Comparison of ENCODE assay signal across 4 worm cellular contexts in genomic region chrIII:5305725-5306124, ce11.
TF ChIP-seq lines count a peak whose summit lies in the region.

No protein-coding gene starts in this region.

TF ChIP-seq in whole organism, L2 larva, 48 proteins besides CTCF, POLR2A, EP300 and RAD21:
- TF ChIP-seq C34F6.9 (tag; optimal IDR thresholded peaks at IDR 0.05; lab: Kevin White, UChicago), result peak; percentile 33
- peak; percentile 29 for TF ChIP-seq egl-27 (tag; optimal IDR thresholded peaks at IDR 0.05; lab: Kevin White, UChicago)
- TF ChIP-seq Y55F3AM.14 (GFP tag; optimal IDR thresholded peaks at IDR 0.05; lab: Kevin White, UChicago), result peak; percentile 63
- TF ChIP-seq sma-3 (GFP tag; optimal IDR thresholded peaks at IDR 0.05; lab: Kevin White, UChicago), result peak; percentile 40
- TF ChIP-seq elt-1 (tag; optimal IDR thresholded peaks at IDR 0.05; lab: Kevin White, UChicago), result no peak
- peak; percentile 69 for TF ChIP-seq nhr-129 (tag; optimal IDR thresholded peaks at IDR 0.05; lab: Kevin White, UChicago)
- peak; percentile 6 for TF ChIP-seq ztf-4 (tag; optimal IDR thresholded peaks at IDR 0.05; lab: Kevin White, UChicago)
- peak; percentile 7 for TF ChIP-seq nhr-21 (tag; optimal IDR thresholded peaks at IDR 0.05; lab: Kevin White, UChicago)
- peak; percentile 38 for TF ChIP-seq unc-55 (GFP tag; optimal IDR thresholded peaks at IDR 0.05; lab: Kevin White, UChicago)
- no peak for TF ChIP-seq lin-39 (tag; optimal IDR thresholded peaks at IDR 0.05; lab: Kevin White, UChicago)
- TF ChIP-seq fos-1 (tag; optimal IDR thresholded peaks at IDR 0.05; lab: Kevin White, UChicago), result peak; percentile 49
- TF ChIP-seq nhr-11 (tag; optimal IDR thresholded peaks at IDR 0.05; lab: Kevin White, UChicago), result no peak
- no peak for TF ChIP-seq ztf-1 (GFP tag; conservative IDR thresholded peaks at IDR 0.05; lab: Robert Waterston, UW)
- TF ChIP-seq lsy-2 (tag; optimal IDR thresholded peaks at IDR 0.05; lab: Kevin White, UChicago), result peak; percentile 44 to 58
- no peak for TF ChIP-seq nhr-6 (tag; optimal IDR thresholded peaks at IDR 0.05; lab: Kevin White, UChicago)
- TF ChIP-seq unc-62 (GFP tag; optimal IDR thresholded peaks at IDR 0.05; lab: Kevin White, UChicago), result no peak
- no peak for TF ChIP-seq ama-1 (optimal IDR thresholded peaks at IDR 0.05; lab: Kevin White, UChicago)
- TF ChIP-seq lin-13 (GFP tag; optimal IDR thresholded peaks at IDR 0.05; lab: Kevin White, UChicago), result peak; percentile 46
- no peak for TF ChIP-seq mab-5 (tag; optimal IDR thresholded peaks at IDR 0.05; lab: Kevin White, UChicago)
- peak; percentile 70 for TF ChIP-seq sma-9 (GFP tag; optimal IDR thresholded peaks at IDR 0.05; lab: Kevin White, UChicago)
- TF ChIP-seq sma-9 (tag; optimal IDR thresholded peaks at IDR 0.05; lab: Kevin White, UChicago), result no peak
- TF ChIP-seq crh-2 (tag; optimal IDR thresholded peaks at IDR 0.05; lab: Kevin White, UChicago), result peak; percentile 42
- peak; percentile 52 for TF ChIP-seq gmeb-1 (tag; optimal IDR thresholded peaks at IDR 0.05; lab: Kevin White, UChicago)
- TF ChIP-seq mdl-1 (tag; optimal IDR thresholded peaks at IDR 0.05; lab: Kevin White, UChicago), result no peak

TF ChIP-seq in whole organism, L4 larva, 104 proteins besides CTCF, POLR2A, EP300 and RAD21 (continues in another document):
- TF ChIP-seq dmd-6 (GFP tag; IDR thresholded peaks at IDR 0.05; lab: Robert Waterston, UW) (peak; percentile 66), nhr-41 (GFP tag; IDR thresholded peaks at IDR 0.05; lab: Robert Waterston, UW) (peak; percentile 96), egl-43 (GFP tag; IDR thresholded peaks at IDR 0.05; lab: Robert Waterston, UW) (peak; percentile 97), zag-1 (tag; optimal IDR thresholded peaks at IDR 0.05; lab: Kevin White, UChicago) (no peak), rbr-2 (tag; optimal IDR thresholded peaks at IDR 0.05; lab: Kevin White, UChicago) (peak; percentile 69), nhr-76 (tag; optimal IDR thresholded peaks at IDR 0.05; lab: Kevin White, UChicago) (no peak), ztf-7 (tag; optimal IDR thresholded peaks at IDR 0.05; lab: Kevin White, UChicago) (peak; percentile 63), dpl-1 (GFP tag; optimal IDR thresholded peaks at IDR 0.05; lab: Kevin White, UChicago) (peak; percentile 50), F49E8.2 (tag; optimal IDR thresholded peaks at IDR 0.05; lab: Kevin White, UChicago; ENCODE audit: borderline replicate concordance) (peak; percentile 61), daf-12 (tag; optimal IDR thresholded peaks at IDR 0.05; lab: Kevin White, UChicago) (no peak), duxl-1 (tag; optimal IDR thresholded peaks at IDR 0.05; lab: Kevin White, UChicago; ENCODE audit: poor library complexity) (peak; percentile 83), T20F7.1 (GFP tag; optimal IDR thresholded peaks at IDR 0.05; lab: Kevin White, UChicago) (no peak), Y105C5A.15 (GFP tag; IDR thresholded peaks at IDR 0.05; lab: Robert Waterston, UW) (peak; percentile 91), hlh-11 (tag; optimal IDR thresholded peaks at IDR 0.05; lab: Kevin White, UChicago) (no peak), daf-8 (GFP tag; IDR thresholded peaks at IDR 0.05; lab: Robert Waterston, UW) (0 out of 2 replicates have a peak, but pooled peaks have one; percentile 65), nhr-6 (tag; optimal IDR thresholded peaks at IDR 0.05; lab: Kevin White, UChicago) (no peak), mes-2 (tag; optimal IDR thresholded peaks at IDR 0.05; lab: Kevin White, UChicago; ENCODE audit: poor library complexity, severe bottlenecking) (peak; percentile 81), ama-1 (optimal IDR thresholded peaks at IDR 0.05; lab: Kevin White, UChicago) (no peak), lin-29 (GFP tag; IDR thresholded peaks at IDR 0.05; lab: Robert Waterston, UW) (0 out of 2 replicates have a peak, but pooled peaks have one; percentile 46), tag-97 (GFP tag; IDR thresholded peaks at IDR 0.05; lab: Robert Waterston, UW) (no peak), egl-27 (tag; optimal IDR thresholded peaks at IDR 0.05; lab: Kevin White, UChicago) (no peak), ZK546.5 (tag; optimal IDR thresholded peaks at IDR 0.05; lab: Kevin White, UChicago) (no peak), nhr-11 (tag; optimal IDR thresholded peaks at IDR 0.05; lab: Kevin White, UChicago) (peak; percentile 20)

TF ChIP-seq in whole organism, late embryonic, 69 proteins besides CTCF, POLR2A, EP300 and RAD21 (continues in another document):
- TF ChIP-seq dmd-4 (tag; optimal IDR thresholded peaks at IDR 0.05; lab: Kevin White, UChicago; ENCODE audit: borderline replicate concordance), result no peak
- no peak for TF ChIP-seq eyg-1 (tag; optimal IDR thresholded peaks at IDR 0.05; lab: Kevin White, UChicago)
- peak; percentile 14 for TF ChIP-seq pha-2 (tag; optimal IDR thresholded peaks at IDR 0.05; lab: Kevin White, UChicago)
- peak; percentile 59 for TF ChIP-seq C38D4.7 (GFP tag; optimal IDR thresholded peaks at IDR 0.05; lab: Kevin White, UChicago)
- TF ChIP-seq mec-3 (tag; optimal IDR thresholded peaks at IDR 0.05; lab: Kevin White, UChicago; ENCODE audit: borderline replicate concordance), result no peak
- TF ChIP-seq ceh-24 (tag; optimal IDR thresholded peaks at IDR 0.05; lab: Kevin White, UChicago), result peak; percentile 35
- no peak for TF ChIP-seq zip-5 (tag; optimal IDR thresholded peaks at IDR 0.05; lab: Kevin White, UChicago)
- no peak for TF ChIP-seq K09A11.1 (tag; optimal IDR thresholded peaks at IDR 0.05; lab: Kevin White, UChicago; ENCODE audit: insufficient read depth)
- peak; percentile 85 for TF ChIP-seq ceh-45 (GFP tag; IDR thresholded peaks at IDR 0.05; lab: Robert Waterston, UW)
- peak; percentile 76 for TF ChIP-seq K02D7.2 (tag; optimal IDR thresholded peaks at IDR 0.05; lab: Kevin White, UChicago)
- peak; percentile 73 for TF ChIP-seq ets-4 (tag; optimal IDR thresholded peaks at IDR 0.05; lab: Kevin White, UChicago)
- TF ChIP-seq pqm-1 (tag; optimal IDR thresholded peaks at IDR 0.05; lab: Kevin White, UChicago), result peak; percentile 75
- peak; percentile 49 for TF ChIP-seq ref-2 (tag; optimal IDR thresholded peaks at IDR 0.05; lab: Kevin White, UChicago)
- peak; percentile 5 for TF ChIP-seq ahr-1 (tag; optimal IDR thresholded peaks at IDR 0.05; lab: Kevin White, UChicago)
- no peak for TF ChIP-seq hlh-30 (tag; optimal IDR thresholded peaks at IDR 0.05; lab: Kevin White, UChicago; ENCODE audit: insufficient read depth)
- TF ChIP-seq rnt-1 (tag; optimal IDR thresholded peaks at IDR 0.05; lab: Kevin White, UChicago), result peak; percentile 44
- TF ChIP-seq ceh-6 (GFP tag; optimal IDR thresholded peaks at IDR 0.05; lab: Kevin White, UChicago), result peak; percentile 38
- peak; percentile 64 for TF ChIP-seq fkh-6 (tag; optimal IDR thresholded peaks at IDR 0.05; lab: Kevin White, UChicago)
- peak; percentile 56 for TF ChIP-seq T23F11.4 (GFP tag; optimal IDR thresholded peaks at IDR 0.05; lab: Kevin White, UChicago)
- TF ChIP-seq pax-1 (tag; optimal IDR thresholded peaks at IDR 0.05; lab: Kevin White, UChicago), result no peak
- TF ChIP-seq F13H6.1 (tag; optimal IDR thresholded peaks at IDR 0.05; lab: Kevin White, UChicago), result peak; percentile 35
- TF ChIP-seq tbx-2 (tag; optimal IDR thresholded peaks at IDR 0.05; lab: Kevin White, UChicago), result peak; percentile 52
- TF ChIP-seq elt-4 (tag; optimal IDR thresholded peaks at IDR 0.05; lab: Kevin White, UChicago), result no peak
- TF ChIP-seq pag-3 (tag; optimal IDR thresholded peaks at IDR 0.05; lab: Kevin White, UChicago; ENCODE audit: borderline replicate concordance), result peak; percentile 30
- no peak for TF ChIP-seq odd-2 (tag; optimal IDR thresholded peaks at IDR 0.05; lab: Kevin White, UChicago)

TF ChIP-seq in whole organism, mixed stage, embryonic, 35 proteins besides CTCF, POLR2A, EP300 and RAD21:
- TF ChIP-seq bed-3 (GFP tag; optimal IDR thresholded peaks at IDR 0.05; lab: Kevin White, UChicago) (peak; percentile 69), unc-120 (tag; optimal IDR thresholded peaks at IDR 0.05; lab: Kevin White, UChicago; ENCODE audit: poor library complexity, severe bottlenecking) (peak; percentile 59), mab-5 (tag; optimal IDR thresholded peaks at IDR 0.05; lab: Kevin White, UChicago) (no peak), drap-1 (GFP tag; optimal IDR thresholded peaks at IDR 0.05; lab: Kevin White, UChicago) (peak; percentile 73), lin-13 (tag; optimal IDR thresholded peaks at IDR 0.05; lab: Kevin White, UChicago) (no peak), ceh-43 (GFP tag; optimal IDR thresholded peaks at IDR 0.05; lab: Kevin White, UChicago) (peak; percentile 38), sptf-1 (tag; optimal IDR thresholded peaks at IDR 0.05; lab: Kevin White, UChicago) (peak; percentile 75), ham-2 (GFP tag; optimal IDR thresholded peaks at IDR 0.05; lab: Kevin White, UChicago) (peak; percentile 51), mls-2 (tag; optimal IDR thresholded peaks at IDR 0.05; lab: Kevin White, UChicago) (peak; percentile 78), cnd-1 (tag; optimal IDR thresholded peaks at IDR 0.05; lab: Kevin White, UChicago) (peak; percentile 15), lin-32 (GFP tag; optimal IDR thresholded peaks at IDR 0.05; lab: Kevin White, UChicago) (peak; percentile 63), hlh-1 (tag; optimal IDR thresholded peaks at IDR 0.05; lab: Kevin White, UChicago) (peak; percentile 21), M03D4.4 (tag; optimal IDR thresholded peaks at IDR 0.05; lab: Kevin White, UChicago) (peak; percentile 39), nhr-12 (tag; optimal IDR thresholded peaks at IDR 0.05; lab: Kevin White, UChicago) (no peak)
